Fruit fly (Drosophila melanogaster) whole organism, embryonic: ENCODE results near the gene dar1.

Source experiments
- Asciz ChIP-seq: fragments of 200-800 bp; sonication (Bioruptor generic); optimal IDR thresholded peaks from 2 replicates; lab custom pipeline; 2017; ENCODE audit warnings: missing biosample characterization, mild to moderate bottlenecking, missing genetic modification characterization, missing genetic modification reagents
- Bgb ChIP-seq: fragments of 200-800 bp; sonication (Bioruptor generic); IDR thresholded peaks from 2 replicates; pipeline ENCODE4 v1.3.6; 2022; ENCODE audit warnings: missing biosample characterization, missing genetic modification characterization; ENCODE audit not compliant: partially characterized antibody
- CG11504 ChIP-seq: fragments of 200-800 bp; sonication (Bioruptor generic); optimal IDR thresholded peaks from 3 replicates; lab custom pipeline; 2019; ENCODE audit warnings: missing biosample characterization, mild to moderate bottlenecking, missing genetic modification characterization, moderate library complexity
- CG11696 ChIP-seq: fragments of 200-800 bp; sonication (Bioruptor generic); IDR thresholded peaks from 2 replicates; pipeline ENCODE4 v1.3.6; 2022; ENCODE audit warnings: missing biosample characterization, missing genetic modification characterization
- CG14014 ChIP-seq: fragments of 200-800 bp; sonication (Bioruptor generic); IDR thresholded peaks from 2 replicates; pipeline ENCODE4 v1.3.6; 2022; ENCODE audit warnings: missing biosample characterization, missing genetic modification characterization
- CG15514 ChIP-seq: fragments of 200-800 bp; sonication (Bioruptor generic); optimal IDR thresholded peaks from 3 replicates; lab custom pipeline; 2017; ENCODE audit warnings: missing biosample characterization, missing genetic modification characterization, mild to moderate bottlenecking, moderate library complexity, missing genetic modification reagents
- CG16779 ChIP-seq: fragments of 200-800 bp; sonication (Bioruptor generic); IDR thresholded peaks from 2 replicates; pipeline ENCODE4 v1.3.6; 2022; ENCODE audit warnings: missing biosample characterization, missing genetic modification characterization
- CG2199 ChIP-seq: fragments of 200-800 bp; sonication (Bioruptor generic); IDR thresholded peaks from 3 replicates; pipeline ENCODE4 v1.3.6; 2022; ENCODE audit warnings: missing biosample characterization, missing genetic modification characterization
- CG2202 ChIP-seq: fragments of 200-800 bp; sonication (Bioruptor generic); optimal IDR thresholded peaks from 2 replicates; lab custom pipeline; 2018; ENCODE audit warnings: missing biosample characterization, mild to moderate bottlenecking, missing genetic modification characterization
- CG2712 ChIP-seq: fragments of 200-800 bp; optimal IDR thresholded peaks from 3 replicates; lab custom pipeline; 2019; ENCODE audit warnings: missing biosample characterization, mild to moderate bottlenecking, missing genetic modification characterization, moderate library complexity
- CG32532 ChIP-seq: fragments of 200-800 bp; sonication (Bioruptor generic); IDR thresholded peaks from 2 replicates; pipeline ENCODE4 v1.3.6; 2022; ENCODE audit warnings: missing biosample characterization, missing genetic modification characterization
- CG32772 ChIP-seq: fragments of 200-800 bp; sonication (Bioruptor generic); IDR thresholded peaks from 2 replicates; pipeline ENCODE4 v1.3.6; 2022; ENCODE audit warnings: missing biosample characterization, missing genetic modification characterization
- CG34376 ChIP-seq: fragments of 200-800 bp; sonication (Bioruptor generic); optimal IDR thresholded peaks from 2 replicates; lab custom pipeline; 2018; ENCODE audit warnings: missing biosample characterization, mild to moderate bottlenecking, missing genetic modification characterization
- CG3847 ChIP-seq: fragments of 200-800 bp; sonication (Bioruptor generic); IDR thresholded peaks from 2 replicates; pipeline ENCODE4 v1.3.6; 2022; ENCODE audit warnings: missing biosample characterization, missing genetic modification characterization
- CG4730 ChIP-seq: fragments of 200-800 bp; sonication (Bioruptor generic); IDR thresholded peaks from 2 replicates; pipeline ENCODE4 v1.3.6; 2022; ENCODE audit warnings: missing biosample characterization, missing genetic modification characterization
- CG8281 ChIP-seq: fragments of 200-800 bp; sonication (Bioruptor generic); optimal IDR thresholded peaks from 2 replicates; lab custom pipeline; 2018; ENCODE audit warnings: missing biosample characterization, mild to moderate bottlenecking, missing genetic modification characterization, moderate library complexity
- CG9215 ChIP-seq: fragments of 200-800 bp; sonication (Bioruptor generic); IDR thresholded peaks from 2 replicates; pipeline ENCODE4 v1.3.6; 2022; ENCODE audit warnings: missing biosample characterization, missing genetic modification characterization
- CG9727 ChIP-seq: fragments of 200-800 bp; sonication (Bioruptor generic); optimal IDR thresholded peaks from 3 replicates; lab custom pipeline; 2017; ENCODE audit warnings: missing biosample characterization, mild to moderate bottlenecking, missing genetic modification characterization
- CTCF ChIP-seq: fragments of 200-800 bp; sonication (Bioruptor generic); optimal IDR thresholded peaks from 2 replicates; lab custom pipeline; 2017; ENCODE audit warnings: missing biosample characterization, mild to moderate bottlenecking, missing genetic modification characterization, moderate library complexity
- Drgx ChIP-seq: fragments of 200-800 bp; sonication (Bioruptor generic); IDR thresholded peaks from 2 replicates; pipeline ENCODE4 v1.3.6; 2022; ENCODE audit warnings: missing biosample characterization, missing genetic modification characterization
- Ets65A ChIP-seq: fragments of 200-800 bp; sonication (Bioruptor generic); peaks from one replicate; lab custom pipeline; 2016; ENCODE audit warnings: missing biosample characterization, missing genetic modification characterization
- Hr51 ChIP-seq, 2 experiments: fragments of 200-800 bp; sonication (Bioruptor generic); optimal IDR thresholded peaks; 2 replicates in 1 of 2; 3 replicates in 1 of 2; lab custom pipeline; 2016 to 2018; ENCODE audit warnings: missing biosample characterization in 2 of 2, missing genetic modification characterization in 2 of 2, mild to moderate bottlenecking in 1 of 2, moderate library complexity in 1 of 2
- Lpt ChIP-seq: fragments of >200 bp; optimal IDR thresholded peaks from 2 replicates; lab custom pipeline; 2018; ENCODE audit warnings: missing biosample characterization, missing genetic modification characterization
- Tbp ChIP-seq: fragments of >200 bp; optimal IDR thresholded peaks from 2 replicates; lab custom pipeline; 2018; ENCODE audit warnings: missing biosample characterization, missing genetic modification characterization
- aop ChIP-seq: fragments of 200-800 bp; sonication (Bioruptor generic); IDR thresholded peaks from 2 replicates; pipeline ENCODE4 v1.3.6; 2022; ENCODE audit warnings: missing biosample characterization, missing genetic modification characterization
- caup ChIP-seq: fragments of 200-800 bp; sonication (Bioruptor generic); optimal IDR thresholded peaks from 3 replicates; lab custom pipeline; 2017; ENCODE audit warnings: missing biosample characterization, mild to moderate bottlenecking, missing genetic modification characterization, moderate library complexity; ENCODE audit not compliant: severe bottlenecking
- ci ChIP-seq: fragments of 200-800 bp; sonication (Bioruptor generic); IDR thresholded peaks from 3 replicates; pipeline ENCODE4 v1.3.6; 2022; ENCODE audit warnings: missing biosample characterization, missing genetic modification characterization
- corto ChIP-seq: fragments of 200-800 bp; sonication (Bioruptor generic); optimal IDR thresholded peaks from 2 replicates; lab custom pipeline; 2016; ENCODE audit warnings: missing biosample characterization, mild to moderate bottlenecking, missing genetic modification characterization, moderate library complexity
- dimm ChIP-seq: fragments of 200-800 bp; sonication (Bioruptor generic); IDR thresholded peaks from 2 replicates; pipeline ENCODE4 v1.3.6; 2022; ENCODE audit warnings: missing biosample characterization, missing genetic modification characterization
- dmrt99B ChIP-seq: fragments of 200-800 bp; sonication (Bioruptor generic); optimal IDR thresholded peaks from 2 replicates; lab custom pipeline; 2018; ENCODE audit warnings: missing biosample characterization, mild to moderate bottlenecking, missing genetic modification characterization, moderate library complexity
- gsb ChIP-seq: fragments of 200-800 bp; sonication (Bioruptor generic); IDR thresholded peaks from 2 replicates; pipeline ENCODE4 v1.3.6; 2022; ENCODE audit warnings: missing biosample characterization, missing genetic modification characterization
- ham ChIP-seq: fragments of 200-800 bp; sonication (Bioruptor generic); IDR thresholded peaks from 2 replicates; pipeline ENCODE4 v1.3.6; 2022; ENCODE audit warnings: missing biosample characterization, missing genetic modification characterization
- knrl ChIP-seq: fragments of 200-800 bp; sonication (Bioruptor generic); IDR thresholded peaks from 3 replicates; pipeline ENCODE4 v1.3.6; 2022; ENCODE audit warnings: missing biosample characterization, missing genetic modification characterization; ENCODE audit not compliant: partially characterized antibody
- lbe ChIP-seq: fragments of 200-800 bp; sonication (Bioruptor generic); optimal IDR thresholded peaks from 2 replicates; lab custom pipeline; 2016; ENCODE audit warnings: missing biosample characterization, mild to moderate bottlenecking, missing genetic modification characterization
- oc ChIP-seq: fragments of 200-800 bp; sonication (Bioruptor generic); optimal IDR thresholded peaks from 2 replicates; lab custom pipeline; 2018; ENCODE audit warnings: missing biosample characterization, mild to moderate bottlenecking, missing genetic modification characterization, moderate library complexity
- otp ChIP-seq: fragments of 200-800 bp; sonication (Bioruptor generic); IDR thresholded peaks from 3 replicates; pipeline ENCODE4, ENCODE4 v1.3.6; 2022; ENCODE audit warnings: missing biosample characterization, missing genetic modification characterization
- pita ChIP-seq: fragments of 200-800 bp; sonication (Bioruptor generic); optimal IDR thresholded peaks from 2 replicates; lab custom pipeline; 2017; ENCODE audit warnings: missing biosample characterization, mild to moderate bottlenecking, missing genetic modification characterization
- salm ChIP-seq: fragments of 200-800 bp; sonication (Bioruptor generic); optimal IDR thresholded peaks from 2 replicates; lab custom pipeline; 2018; ENCODE audit warnings: missing biosample characterization, mild to moderate bottlenecking, missing genetic modification characterization
- sd ChIP-seq: fragments of 200-800 bp; sonication (Bioruptor generic); optimal IDR thresholded peaks from 3 replicates; lab custom pipeline; 2018; ENCODE audit warnings: missing biosample characterization, mild to moderate bottlenecking, missing genetic modification characterization, moderate library complexity
- sens ChIP-seq: fragments of 200-800 bp; sonication (Bioruptor generic); peaks from one replicate; lab custom pipeline; 2016; ENCODE audit warnings: missing biosample characterization, missing genetic modification characterization
- stwl ChIP-seq: fragments of 200-800 bp; sonication (Bioruptor generic); optimal IDR thresholded peaks from 3 replicates; lab custom pipeline; 2018; ENCODE audit warnings: missing biosample characterization, mild to moderate bottlenecking, missing genetic modification characterization, moderate library complexity
- yki ChIP-seq: fragments of >200 bp; optimal IDR thresholded peaks from 3 replicates; lab custom pipeline; 2018
- zfh1 ChIP-seq: fragments of 200-800 bp; sonication (Bioruptor generic); IDR thresholded peaks from 3 replicates; pipeline ENCODE4 v1.3.6; 2022; ENCODE audit warnings: missing biosample characterization, missing genetic modification characterization

Gene dar1

DNA sequence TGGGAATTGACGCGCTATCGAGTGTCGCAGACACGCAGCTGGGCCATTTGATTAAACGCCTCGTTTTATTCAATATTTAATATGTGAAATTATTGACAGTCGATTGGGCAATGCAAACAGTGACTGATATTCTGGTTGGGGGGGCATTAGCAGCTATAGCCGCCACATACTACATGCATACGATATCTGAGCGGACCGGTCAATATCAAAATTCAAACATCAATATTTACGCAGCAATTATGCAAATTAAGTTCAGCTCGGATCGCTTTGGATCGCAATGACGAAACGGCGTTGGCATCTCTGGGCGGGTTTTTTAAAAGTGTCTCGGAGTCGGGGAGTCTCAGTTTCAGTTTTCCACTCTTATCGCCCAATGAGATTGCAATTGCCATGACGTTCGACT is 65.5 kb downstream of the dar1 start (continued):
- TF ChIP-seq caup (GFP tag; lab: Kevin White, UChicago) = peak; percentile 12
- no peak for TF ChIP-seq yki (lab: Kevin White, UChicago)
- no peak for TF ChIP-seq CG2199 (GFP tag; lab: Robert Waterston, UW)
- TF ChIP-seq dmrt99B (tag; lab: Kevin White, UChicago) = peak; percentile 18
- peak; percentile 16 for TF ChIP-seq salm
- no peak for TF ChIP-seq zfh1 (GFP tag; lab: Robert Waterston, UW)
- TF ChIP-seq Lpt (GFP tag; lab: Kevin White, UChicago) = no peak
- peak; percentile 30 for TF ChIP-seq oc (tag; lab: Kevin White, UChicago)
- no peak for TF ChIP-seq knrl (GFP tag; lab: Robert Waterston, UW)
- TF ChIP-seq sd (tag; lab: Kevin White, UChicago) = peak; percentile 63
- peak; percentile 11 for TF ChIP-seq lbe (GFP tag; lab: Kevin White, UChicago)
- no peak for TF ChIP-seq CG2202 (tag; lab: Kevin White, UChicago)
- peak; percentile 16 for TF ChIP-seq Asciz (GFP tag; lab: Kevin White, UChicago)
- TF ChIP-seq otp (GFP tag; lab: Robert Waterston, UW) = 0 out of 3 replicates have a peak, but pooled peaks have one; percentile 22
- TF ChIP-seq CG8281 (tag; lab: Kevin White, UChicago) = peak; percentile 56
- peak; percentile 0 for TF ChIP-seq CG15514 (GFP tag; lab: Kevin White, UChicago)

- TF ChIP-seq gsb (GFP tag; lab: Robert Waterston, UW) (no peak), CG9215 (no peak)
Measured at dm6 chr3L:3695379-3695778, 69.2 kb downstream of the dar1 start.

DNA sequence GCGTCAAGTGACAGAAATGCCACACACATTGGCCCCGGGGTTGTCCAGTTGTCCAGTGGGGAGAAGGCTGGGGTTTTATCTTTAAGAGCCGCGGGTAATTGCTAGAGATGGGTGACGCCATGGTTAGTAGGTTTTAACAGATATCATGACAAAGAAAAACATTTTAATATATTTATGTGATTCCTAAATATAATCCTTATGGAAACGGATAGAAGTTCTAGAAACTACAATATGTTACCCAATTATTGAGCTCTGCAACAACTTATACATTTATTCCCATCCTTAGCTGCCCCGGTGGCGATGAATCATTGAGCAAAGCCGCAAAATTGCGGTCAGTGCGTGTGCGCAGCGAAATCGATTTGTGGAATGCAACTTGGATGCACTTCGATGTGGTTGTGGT is 75.9 kb downstream of the dar1 start:
- TF ChIP-seq CG16779 (no peak), Bgb (GFP tag; lab: Robert Waterston, UW) (no peak), ci (GFP tag; lab: Robert Waterston, UW) (no peak), CG9727 (GFP tag; lab: Kevin White, UChicago) (no peak), dimm (no peak), CG11696 (no peak), Ets65A (GFP tag; lab: Kevin White, UChicago) (peak; percentile 66), Drgx (GFP tag; lab: Robert Waterston, UW) (peak; percentile 29; the same call in 1 of the 2 replicates), CG14014 (GFP tag; lab: Robert Waterston, UW) (no peak)
- TF ChIP-seq, all 482 proteins: peak for 2

DNA sequence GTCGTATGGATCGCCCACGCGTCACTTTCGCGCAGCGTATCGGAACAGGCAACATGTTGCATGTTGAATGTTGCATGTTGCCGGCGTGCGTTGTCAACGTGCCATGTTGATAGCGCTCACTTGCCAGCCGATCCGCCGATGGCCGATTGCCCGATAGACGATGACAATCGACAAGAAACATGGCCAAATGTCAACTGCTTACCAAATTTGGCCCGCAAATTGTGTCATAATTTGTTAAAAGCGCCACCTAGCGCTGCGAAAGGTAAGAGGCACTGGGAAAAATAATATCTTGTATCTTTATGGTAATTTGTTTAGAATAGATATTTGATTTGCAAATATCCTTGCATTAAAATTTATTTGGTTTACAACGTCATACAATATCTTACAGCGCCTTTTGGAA is 76.3 kb downstream of the dar1 start:
- TF ChIP-seq CG34376 (GFP tag; lab: Kevin White, UChicago) (no peak), aop (GFP tag; lab: Robert Waterston, UW) (no peak), CG4730 (GFP tag; lab: Robert Waterston, UW) (no peak), CTCF (GFP tag; lab: Kevin White, UChicago) (peak; percentile 67), corto (GFP tag; lab: Kevin White, UChicago) (no peak), Tbp (GFP tag; lab: Kevin White, UChicago) (no peak), CG2712 (tag; lab: Kevin White, UChicago) (no peak), CG9215 (0 out of 2 replicates have a peak, but pooled peaks have one; percentile 8), stwl (tag; lab: Kevin White, UChicago) (peak; percentile 16), CG11504 (tag; lab: Kevin White, UChicago) (peak; percentile 55), sens (GFP tag; lab: Kevin White, UChicago) (peak; percentile 25), CG32772 (GFP tag; lab: Robert Waterston, UW) (no peak), Hr51 (GFP tag; optimal IDR thresholded peaks at IDR 0.05; lab: Kevin White, UChicago) (no peak), pita (GFP tag; lab: Kevin White, UChicago) (no peak), CG32532 (GFP tag; lab: Robert Waterston, UW) (no peak), CG3847 (no peak), ham (GFP tag; lab: Robert Waterston, UW) (no peak), knrl (GFP tag; lab: Robert Waterston, UW) (no peak)
